Fruit fly (Drosophila melanogaster): Measurements from ENCODE around the gene CG31689.

CG31689 gene

DNA sequence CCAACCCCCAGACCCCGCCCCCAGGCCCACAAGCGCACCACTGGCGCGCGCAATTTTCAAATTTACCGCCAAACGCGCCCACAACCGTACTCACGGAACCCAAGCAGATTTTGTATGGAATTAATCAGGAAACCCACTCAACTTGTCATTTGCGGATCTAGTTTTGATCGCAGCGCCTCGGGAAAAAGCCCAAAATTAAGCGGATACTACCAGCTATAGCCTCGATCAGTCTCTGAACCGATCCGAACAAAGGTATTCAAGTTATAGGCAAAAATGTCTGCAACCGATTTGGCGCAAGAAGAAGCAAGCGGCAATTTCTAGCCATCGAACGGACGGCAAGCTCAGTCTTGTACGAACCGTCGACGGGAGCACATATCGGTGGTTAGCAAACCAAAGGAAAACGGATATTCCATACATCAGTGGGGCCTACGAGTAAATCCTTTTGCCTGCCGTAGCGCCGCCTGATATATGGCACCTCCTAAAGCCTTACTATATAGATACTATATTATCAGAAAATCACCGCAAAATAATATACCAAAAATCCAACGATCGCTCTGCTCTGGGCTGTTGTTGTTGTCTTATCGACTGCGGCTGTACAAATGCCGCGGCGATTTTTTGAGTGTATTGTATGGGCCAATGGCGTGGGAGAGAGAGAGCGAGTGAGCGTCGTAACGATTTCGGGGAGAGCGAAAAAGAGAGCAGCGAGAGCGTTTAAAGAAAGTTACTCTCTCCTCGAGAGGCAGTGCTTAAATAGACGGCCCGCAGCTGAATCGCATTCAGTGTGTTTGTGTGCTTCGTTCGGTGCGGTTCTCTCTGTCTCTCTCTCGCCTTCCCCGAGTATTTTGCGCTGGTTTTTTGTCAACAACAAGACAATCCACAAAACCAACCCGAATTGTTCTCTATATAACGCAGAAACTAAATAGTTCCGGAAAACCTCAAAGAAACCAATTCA, 27.3 kb downstream of the CG31689 start, which contains the start of gene Pgk (continued):
- no peak for TF ChIP-seq btn (GFP tag; optimal IDR thresholded peaks at IDR 0.05)
- TF ChIP-seq CG4328 (GFP tag; optimal IDR thresholded peaks at IDR 0.05) = peak; percentile 70
- TF ChIP-seq CG4617 (GFP tag; optimal IDR thresholded peaks at IDR 0.05; ENCODE audit: borderline replicate concordance) = no peak
- TF ChIP-seq NC2α (GFP tag; optimal IDR thresholded peaks at IDR 0.05) = peak; percentile 78
- TF ChIP-seq CG2678 (tag; optimal IDR thresholded peaks at IDR 0.05) = peak; percentile 47
- TF ChIP-seq ap (GFP tag; IDR thresholded peaks at IDR 0.05) = no peak
- TF ChIP-seq abd-A (tag; optimal IDR thresholded peaks at IDR 0.05) = peak; percentile 82
- peak; percentile 50 for TF ChIP-seq Mes4 (GFP tag; optimal IDR thresholded peaks at IDR 0.05)
- TF ChIP-seq Rfx (GFP tag; IDR thresholded peaks at IDR 0.05) = no peak
- no peak for TF ChIP-seq CG1602 (GFP tag; optimal IDR thresholded peaks at IDR 0.05)
- peak; percentile 94 for TF ChIP-seq Ets65A (GFP tag)
- TF ChIP-seq lilli (GFP tag; optimal IDR thresholded peaks at IDR 0.05) = peak; percentile 73
- TF ChIP-seq CG8388 (GFP tag; optimal IDR thresholded peaks at IDR 0.05) = peak; percentile 26
- no peak for TF ChIP-seq Gsc (GFP tag; IDR thresholded peaks at IDR 0.05)
- no peak for TF ChIP-seq Awh (GFP tag; IDR thresholded peaks at IDR 0.05)

DNA sequence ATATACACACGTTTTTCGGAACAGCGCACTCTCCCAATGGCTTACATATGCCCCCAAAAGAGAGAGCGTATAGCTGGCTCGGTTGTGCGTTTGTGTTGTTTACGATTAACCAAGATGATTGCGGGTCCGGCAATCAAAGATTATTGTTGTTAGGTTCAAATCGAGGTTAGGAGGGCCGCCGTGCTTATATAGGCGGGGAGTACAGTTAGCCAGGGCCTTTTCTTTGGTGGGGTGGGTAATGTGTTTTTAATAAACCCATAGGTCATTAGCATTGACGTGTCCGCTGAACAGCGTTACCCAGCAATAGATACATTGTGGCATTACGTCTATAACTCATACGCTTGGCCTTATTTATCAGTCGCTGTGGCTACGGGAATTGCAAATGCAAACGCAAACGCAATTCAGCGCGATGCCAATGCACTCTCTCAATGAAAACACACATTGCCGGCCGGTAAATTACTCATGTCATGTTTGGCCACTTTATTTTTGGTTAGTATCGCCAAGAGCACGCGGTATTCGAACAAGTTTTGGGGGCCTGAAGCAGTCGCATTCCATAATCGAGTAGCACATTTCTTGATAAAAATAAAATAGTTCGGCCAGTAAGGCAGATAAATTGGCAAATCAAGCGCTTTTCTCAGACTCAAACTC, 28.4 kb downstream of the CG31689 start:
- TF ChIP-seq CG7271 (tag; optimal IDR thresholded peaks at IDR 0.05) = no peak
- peak; percentile 69 for TF ChIP-seq bigmax (GFP tag; optimal IDR thresholded peaks at IDR 0.05)
- TF ChIP-seq Sin3A (optimal IDR thresholded peaks at IDR 0.05) = no peak
- no peak for TF ChIP-seq CG32767 (GFP tag; IDR thresholded peaks at IDR 0.05)
- no peak for TF ChIP-seq Lpt (GFP tag; optimal IDR thresholded peaks at IDR 0.05)
- no peak for TF ChIP-seq Dfd (GFP tag; optimal IDR thresholded peaks at IDR 0.05)
- no peak for TF ChIP-seq zfh1 (GFP tag; IDR thresholded peaks at IDR 0.05)
- TF ChIP-seq Pdp1 (GFP tag; optimal IDR thresholded peaks at IDR 0.05) = peak in 1 of 2 experiments; percentile 21
- no peak for TF ChIP-seq CG13123 (GFP tag; optimal IDR thresholded peaks at IDR 0.05)
- TF ChIP-seq abd-A (tag; optimal IDR thresholded peaks at IDR 0.05) = no peak
- TF ChIP-seq Optix (GFP tag; IDR thresholded peaks at IDR 0.05) = no peak
- TF ChIP-seq CG3065 (GFP tag; optimal IDR thresholded peaks at IDR 0.05) = no peak
- peak; percentile 89 for TF ChIP-seq sd (tag; optimal IDR thresholded peaks at IDR 0.05)
- TF ChIP-seq CG4360 (GFP tag; IDR thresholded peaks at IDR 0.05) = no peak
- TF ChIP-seq CG11695 (GFP tag; IDR thresholded peaks at IDR 0.05) = no peak
- TF ChIP-seq CG11093 (GFP tag; IDR thresholded peaks at IDR 0.05) = no peak
- no peak for TF ChIP-seq CG1233 (GFP tag; optimal IDR thresholded peaks at IDR 0.05)
- TF ChIP-seq odd (GFP tag; optimal IDR thresholded peaks at IDR 0.05) = no peak
- TF ChIP-seq Dek (tag; optimal IDR thresholded peaks at IDR 0.05) = no peak
- no peak for TF ChIP-seq lab (GFP tag; optimal IDR thresholded peaks at IDR 0.05)
- TF ChIP-seq CG33557 (GFP tag; optimal IDR thresholded peaks at IDR 0.05) = no peak
- TF ChIP-seq Atf6 (GFP tag; IDR thresholded peaks at IDR 0.05) = no peak
- no peak for TF ChIP-seq B-H1 (GFP tag; IDR thresholded peaks at IDR 0.05)
- no peak for TF ChIP-seq CG11398 (GFP tag; optimal IDR thresholded peaks at IDR 0.05)
- TF ChIP-seq CG8290 (GFP tag; optimal IDR thresholded peaks at IDR 0.05) = no peak
- TF ChIP-seq CG8290 (tag; optimal IDR thresholded peaks at IDR 0.05) = peak in 1 of 2 experiments; percentile 5
- no peak for TF ChIP-seq CG8359 (GFP tag; optimal IDR thresholded peaks at IDR 0.05; ENCODE audit: borderline replicate concordance)
- peak; percentile 70 for TF ChIP-seq exex (tag; optimal IDR thresholded peaks at IDR 0.05)
- peak; percentile 79 for TF ChIP-seq Ets65A (GFP tag)
- no peak for TF ChIP-seq H15 (GFP tag; IDR thresholded peaks at IDR 0.05)
- TF ChIP-seq esg (GFP tag; conservative IDR thresholded peaks at IDR 0.05) = no peak
- no peak for TF ChIP-seq CTCF (GFP tag; optimal IDR thresholded peaks at IDR 0.05)
- no peak for TF ChIP-seq CG10979 (tag; optimal IDR thresholded peaks at IDR 0.05)
- peak; percentile 47 for TF ChIP-seq sug (tag; optimal IDR thresholded peaks at IDR 0.05)
- TF ChIP-seq btn (GFP tag; optimal IDR thresholded peaks at IDR 0.05) = no peak
- no peak for TF ChIP-seq trem (tag; optimal IDR thresholded peaks at IDR 0.05)
- TF ChIP-seq HLH4C (GFP tag; IDR thresholded peaks at IDR 0.05; ENCODE audit: partially characterized antibody) = no peak

Data from whole organism, embryonic.